Worm (Caenorhabditis elegans) whole organism, L1 larva: ENCODE data around the gene spp-10.

ENCODE experiments used
- lin-15B ChIP-seq: fragments of 150-350 bp; sonication (generic microtip); optimal IDR thresholded peaks from 3 replicates; lab custom pipeline; 2014; ENCODE audit warnings: missing biosample characterization, missing genetic modification characterization
- mdl-1 ChIP-seq, 2 experiments: fragments of 150-350 bp; optimal IDR thresholded peaks; 2 replicates each; lab custom pipeline; 2014 to 2017; ENCODE audit warnings: missing biosample characterization in 2 of 2, missing genetic modification characterization in 2 of 2, inconsistent platforms in 1 of 2
- nhr-12 ChIP-seq: sonication (generic microtip); optimal IDR thresholded peaks from 2 replicates; lab custom pipeline; 2017; ENCODE audit warnings: missing biosample characterization, missing genetic modification characterization

ce11 chrIV:8450534-8450933, 26.4 kb upstream of the spp-10 start:
- TF ChIP-seq lin-15B (no peak), nhr-12 (tag; lab: Kevin White, UChicago) (no peak), mdl-1 (tag; optimal IDR thresholded peaks at IDR 0.05; lab: Kevin White, UChicago) (no peak)
